Fruit fly (Drosophila melanogaster): Measurements from ENCODE around the gene rpr.

Gene rpr

DNA sequence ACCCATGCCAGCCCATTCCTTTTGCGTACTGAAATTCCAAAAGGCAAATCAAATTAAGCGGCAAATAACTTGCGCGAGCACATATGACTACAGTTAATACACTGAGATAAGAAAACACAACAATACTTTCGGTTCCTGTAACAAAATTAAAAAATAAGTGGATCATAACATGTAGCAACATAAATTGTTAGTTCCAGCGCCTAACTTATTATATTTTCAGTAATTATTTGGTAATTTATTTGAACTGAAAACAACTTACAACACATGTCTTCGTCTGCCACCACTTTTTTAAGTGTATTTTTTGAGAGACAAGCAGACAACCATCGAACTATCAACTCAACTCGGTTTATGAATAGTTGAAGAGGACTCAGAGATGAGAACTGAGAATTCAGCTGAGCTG, 40.6 kb downstream of the rpr start (continued):
- TF ChIP-seq CG9727 (GFP tag; optimal IDR thresholded peaks at IDR 0.05) (peak; percentile 61), CG17361 (GFP tag; IDR thresholded peaks at IDR 0.05) (peak; percentile 32; the same call in 1 of the 3 replicates), schlank (tag; optimal IDR thresholded peaks at IDR 0.05) (no peak), CG11247 (GFP tag; IDR thresholded peaks at IDR 0.05) (no peak), CG11504 (tag; optimal IDR thresholded peaks at IDR 0.05) (peak; percentile 23), nmo (GFP tag; optimal IDR thresholded peaks at IDR 0.05) (peak; percentile 40), CG10267 (tag; optimal IDR thresholded peaks at IDR 0.05) (peak; percentile 27), CG10979 (tag; optimal IDR thresholded peaks at IDR 0.05) (peak; percentile 64), E2f2 (GFP tag; IDR thresholded peaks at IDR 0.05) (no peak)

- TF ChIP-seq pros (GFP tag; optimal IDR thresholded peaks at IDR 0.05) (peak; percentile 29), Kr (GFP tag; optimal IDR thresholded peaks at IDR 0.05) (peak; percentile 94), zfh2 (GFP tag; optimal IDR thresholded peaks at IDR 0.05) (no peak), tll (GFP tag; optimal IDR thresholded peaks at IDR 0.05) (peak in 1 of 2 experiments; percentile 7), zen (tag; optimal IDR thresholded peaks at IDR 0.05) (peak; percentile 4)
These were observed 42.9 kb downstream of the rpr start for dm6 chr3L:18355361-18355760.

- peak; percentile 14 for TF ChIP-seq gsb-n (tag; optimal IDR thresholded peaks at IDR 0.05)
- peak; percentile 92 for TF ChIP-seq pros (GFP tag; optimal IDR thresholded peaks at IDR 0.05)
- TF ChIP-seq Awh (GFP tag; IDR thresholded peaks at IDR 0.05), result 0 out of 2 replicates have a peak, but pooled peaks have one; percentile 20
- TF ChIP-seq zen2 (GFP tag; IDR thresholded peaks at IDR 0.05; ENCODE audit: partially characterized antibody), result no peak
- no peak for TF ChIP-seq knrl (GFP tag; IDR thresholded peaks at IDR 0.05; ENCODE audit: partially characterized antibody)
- TF ChIP-seq Kr (GFP tag; optimal IDR thresholded peaks at IDR 0.05), result peak; percentile 60
- TF ChIP-seq CG30020 (tag; optimal IDR thresholded peaks at IDR 0.05), result no peak
These were observed 47.7 kb downstream of the rpr start for dm6 chr3L:18350504-18350903.

DNA sequence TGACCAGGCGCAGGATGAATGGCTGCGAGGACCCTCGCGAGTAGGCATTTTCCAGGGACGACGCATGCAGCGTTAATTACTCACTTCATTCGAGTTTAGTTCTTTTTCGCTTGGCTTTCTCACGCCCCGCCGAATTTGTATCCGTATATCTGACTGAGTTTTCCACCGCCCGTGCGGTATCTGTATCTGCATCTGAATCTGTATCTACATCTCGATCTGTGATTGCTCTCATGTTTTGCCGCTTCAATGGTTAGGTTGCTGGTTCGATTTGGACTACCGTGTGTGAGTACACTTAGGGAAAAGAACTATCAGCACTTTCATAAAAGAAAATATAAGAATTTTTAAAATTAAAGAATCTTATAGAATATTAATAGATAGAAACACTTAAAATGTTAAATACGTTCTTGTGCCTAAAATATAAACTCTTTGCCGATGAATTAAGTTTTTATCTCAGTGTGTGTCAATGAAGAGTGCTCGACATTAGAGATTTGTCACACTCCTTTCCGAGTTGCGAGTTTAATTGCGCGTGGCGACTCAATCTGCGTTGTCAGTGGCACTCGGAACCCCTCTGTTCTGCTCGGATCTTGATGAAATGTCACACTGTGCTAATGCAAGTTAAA, 49.0 kb downstream of the rpr start:
- TF ChIP-seq CG3726 (GFP tag; IDR thresholded peaks at IDR 0.05), result no peak
- TF ChIP-seq CG8388 (GFP tag; optimal IDR thresholded peaks at IDR 0.05), result peak; percentile 71
- TF ChIP-seq CG2120 (GFP tag; optimal IDR thresholded peaks at IDR 0.05), result no peak
- TF ChIP-seq CG10147 (GFP tag; optimal IDR thresholded peaks at IDR 0.05), result no peak
- TF ChIP-seq esg (GFP tag; conservative IDR thresholded peaks at IDR 0.05), result no peak
- no peak for TF ChIP-seq Hmx (GFP tag; optimal IDR thresholded peaks at IDR 0.05)
- TF ChIP-seq shn (GFP tag; optimal IDR thresholded peaks at IDR 0.05), result no peak
- TF ChIP-seq ab (GFP tag; optimal IDR thresholded peaks at IDR 0.05), result no peak
- TF ChIP-seq CG8089 (GFP tag; optimal IDR thresholded peaks at IDR 0.05), result no peak
- TF ChIP-seq CkIIα-i1 (GFP tag; IDR thresholded peaks at IDR 0.05), result no peak
- no peak for TF ChIP-seq tap (tag; optimal IDR thresholded peaks at IDR 0.05)
- TF ChIP-seq Optix (GFP tag; IDR thresholded peaks at IDR 0.05), result no peak
- TF ChIP-seq CG2712 (tag; optimal IDR thresholded peaks at IDR 0.05), result peak; percentile 83
- TF ChIP-seq CG10321 (GFP tag; IDR thresholded peaks at IDR 0.05), result no peak
- peak; percentile 35 for TF ChIP-seq CG4424 (GFP tag; optimal IDR thresholded peaks at IDR 0.05)
- TF ChIP-seq CG17328 (GFP tag; IDR thresholded peaks at IDR 0.05), result peak; percentile 67
- TF ChIP-seq pros (GFP tag; optimal IDR thresholded peaks at IDR 0.05), result no peak
- no peak for TF ChIP-seq ATbp (GFP tag; optimal IDR thresholded peaks at IDR 0.05)
- no peak for TF ChIP-seq ash1 (GFP tag; optimal IDR thresholded peaks at IDR 0.05)
- TF ChIP-seq HLH54F (GFP tag; optimal IDR thresholded peaks at IDR 0.05), result no peak
- TF ChIP-seq sima (GFP tag; optimal IDR thresholded peaks at IDR 0.05), result no peak
- no peak for TF ChIP-seq ind (GFP tag; optimal IDR thresholded peaks at IDR 0.05)
- TF ChIP-seq CG17802 (tag; optimal IDR thresholded peaks at IDR 0.05), result no peak
- TF ChIP-seq Mad (GFP tag; optimal IDR thresholded peaks at IDR 0.05), result no peak
- TF ChIP-seq chif (GFP tag; optimal IDR thresholded peaks at IDR 0.05), result peak in 1 of 2 experiments; percentile 14
- TF ChIP-seq Meics (GFP tag; optimal IDR thresholded peaks at IDR 0.05), result no peak
- no peak for TF ChIP-seq CG3847 (GFP tag; IDR thresholded peaks at IDR 0.05)
- TF ChIP-seq Dll (GFP tag; IDR thresholded peaks at IDR 0.05; ENCODE audit: partially characterized antibody), result no peak

Measured in whole organism, embryonic.